Fruit fly (Drosophila melanogaster): ENCODE results near the gene ksh.
A peak's percentile ranks its signal among the peaks of the same experiment; 100 is the strongest.

ksh gene

dm6 chrX:19479869-19480326, 14.9 kb downstream of the ksh start, which contains the start of the genes Naa15-16 and mRpS14 (continued):
- TF ChIP-seq yki (optimal IDR thresholded peaks at IDR 0.05) (peak; percentile 78), amos (GFP tag; IDR thresholded peaks at IDR 0.05; ENCODE audit: partially characterized antibody) (peak; percentile 42; the same call in 1 of the 2 replicates), CG7357 (GFP tag; IDR thresholded peaks at IDR 0.05) (peak; percentile 79), Sry-δ (GFP tag; optimal IDR thresholded peaks at IDR 0.05) (peak; percentile 68), CG2116 (GFP tag; optimal IDR thresholded peaks at IDR 0.05) (peak; percentile 43), CG9797 (GFP tag; optimal IDR thresholded peaks at IDR 0.05) (peak; percentile 28), al (GFP tag; IDR thresholded peaks at IDR 0.05) (no peak), MESR4 (GFP tag; optimal IDR thresholded peaks at IDR 0.05) (peak; percentile 34), chinmo (GFP tag; IDR thresholded peaks at IDR 0.05; ENCODE audit: partially characterized antibody) (0 out of 4 replicates have a peak, but pooled peaks have one; percentile 69), Fer1 (GFP tag; optimal IDR thresholded peaks at IDR 0.05) (peak; percentile 19), YL-1 (GFP tag; optimal IDR thresholded peaks at IDR 0.05) (peak; percentile 60), HmgD (GFP tag; optimal IDR thresholded peaks at IDR 0.05) (peak; percentile 14), chn (GFP tag; optimal IDR thresholded peaks at IDR 0.05) (no peak), hb (GFP tag; IDR thresholded peaks at IDR 0.05; ENCODE audit: partially characterized antibody) (peak; percentile 74; the same call in 2 of the 3 replicates), CG10267 (tag; optimal IDR thresholded peaks at IDR 0.05) (no peak), Bgb (GFP tag; IDR thresholded peaks at IDR 0.05; ENCODE audit: partially characterized antibody) (peak; percentile 19; the same call in 1 of the 2 replicates), HLHmδ (GFP tag; optimal IDR thresholded peaks at IDR 0.05) (peak; percentile 24), cato (GFP tag; optimal IDR thresholded peaks at IDR 0.05; ENCODE audit: borderline replicate concordance) (no peak), Sry-β (GFP tag; optimal IDR thresholded peaks at IDR 0.05) (no peak), CG6272 (GFP tag; IDR thresholded peaks at IDR 0.05) (no peak), unc-4 (GFP tag; IDR thresholded peaks at IDR 0.05; ENCODE audit: partially characterized antibody) (peak; percentile 47; the same call in 1 of the 2 replicates), cg (GFP tag; optimal IDR thresholded peaks at IDR 0.05) (peak; percentile 92), CG8478 (optimal IDR thresholded peaks at IDR 0.05) (peak; percentile 75), ewg (GFP tag; optimal IDR thresholded peaks at IDR 0.05) (peak; percentile 20), twi (tag; optimal IDR thresholded peaks at IDR 0.05) (peak; percentile 22), Doc3 (GFP tag; IDR thresholded peaks at IDR 0.05; ENCODE audit: partially characterized antibody) (0 out of 3 replicates have a peak, but pooled peaks have one; percentile 25)

DNA sequence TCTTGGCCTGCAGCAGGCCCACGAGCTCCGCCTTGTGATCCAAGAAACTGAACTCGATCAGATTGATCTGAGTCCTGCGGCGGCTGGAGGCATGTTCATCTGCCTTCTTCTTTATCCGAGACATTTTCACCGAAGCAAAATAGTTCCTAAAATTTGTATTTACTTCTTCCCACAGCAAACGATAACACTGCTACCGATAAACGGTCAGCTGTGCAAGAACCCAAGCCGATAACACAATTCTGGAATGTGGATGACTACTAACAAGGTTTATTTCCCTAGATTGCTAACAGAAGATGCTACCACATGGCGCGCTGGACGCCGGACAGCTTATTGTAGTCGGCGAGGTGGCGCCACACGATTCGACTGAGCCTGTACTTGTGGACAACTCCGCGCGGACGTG, 15.7 kb downstream of the ksh start, which contains the start of gene CG32533:
TSS of gene CG32533 (minus strand) at position 278 of the 400 bp plus-strand sequence.
- peak; percentile 38; the same call in 1 of the 2 replicates for TF ChIP-seq MBD-R2 (GFP tag; IDR thresholded peaks at IDR 0.05)
- peak in 1 of 2 experiments; percentile 62 for TF ChIP-seq crp (GFP tag; optimal IDR thresholded peaks at IDR 0.05)
- TF ChIP-seq NC2β (GFP tag; optimal IDR thresholded peaks at IDR 0.05), result no peak
- TF ChIP-seq Pdp1 (GFP tag; optimal IDR thresholded peaks at IDR 0.05), result peak in 1 of 2 experiments; percentile 43
- TF ChIP-seq Scr (GFP tag; IDR thresholded peaks at IDR 0.05; ENCODE audit: partially characterized antibody), result 0 out of 2 replicates have a peak, but pooled peaks have one; percentile 8
- TF ChIP-seq CTCF (GFP tag; optimal IDR thresholded peaks at IDR 0.05), result no peak
- TF ChIP-seq Hmx (GFP tag; optimal IDR thresholded peaks at IDR 0.05), result no peak
- TF ChIP-seq CG31441 (GFP tag; IDR thresholded peaks at IDR 0.05), result no peak
- TF ChIP-seq CG18619 (GFP tag; optimal IDR thresholded peaks at IDR 0.05), result no peak
- peak; percentile 21 for TF ChIP-seq MESR4 (GFP tag; optimal IDR thresholded peaks at IDR 0.05)
- 0 out of 2 replicates have a peak, but pooled peaks have one; percentile 13 for TF ChIP-seq bbx (GFP tag; IDR thresholded peaks at IDR 0.05; ENCODE audit: partially characterized antibody)
- peak; percentile 9; the same call in 1 of the 2 replicates for TF ChIP-seq CG13287 (GFP tag; IDR thresholded peaks at IDR 0.05; ENCODE audit: partially characterized antibody)
- peak; percentile 32; the same call in 1 of the 2 replicates for TF ChIP-seq tna (GFP tag; IDR thresholded peaks at IDR 0.05; ENCODE audit: partially characterized antibody)
- TF ChIP-seq her (GFP tag; optimal IDR thresholded peaks at IDR 0.05), result no peak
- TF ChIP-seq CG34224 (GFP tag; IDR thresholded peaks at IDR 0.05; ENCODE audit: partially characterized antibody), result 0 out of 3 replicates have a peak, but pooled peaks have one; percentile 6
- no peak for TF ChIP-seq CG8359 (GFP tag; optimal IDR thresholded peaks at IDR 0.05; ENCODE audit: borderline replicate concordance)
- TF ChIP-seq Dref (GFP tag; IDR thresholded peaks at IDR 0.05), result peak; percentile 54
